Fruit fly (Drosophila melanogaster) whole organism, embryonic: ENCODE results near the gene ND-B17.2.

Experiments used
- Antp ChIP-seq: fragments of 200-800 bp; sonication (Bioruptor generic); optimal IDR thresholded peaks from 3 replicates; lab custom pipeline; 2016; ENCODE audit warnings: missing biosample characterization, missing genetic modification characterization
- Bgb ChIP-seq: fragments of 200-800 bp; sonication (Bioruptor generic); IDR thresholded peaks from 2 replicates; pipeline ENCODE4 v1.3.6; 2022; ENCODE audit warnings: missing biosample characterization, missing genetic modification characterization; ENCODE audit not compliant: partially characterized antibody
- CG10321 ChIP-seq: fragments of 200-800 bp; sonication (Bioruptor generic); IDR thresholded peaks from 2 replicates; pipeline ENCODE4 v1.3.6; 2022; ENCODE audit warnings: missing biosample characterization, missing genetic modification characterization
- CG10366 ChIP-seq: fragments of 200-800 bp; sonication (Bioruptor generic); IDR thresholded peaks from 2 replicates; pipeline ENCODE4 v1.3.6; 2022; ENCODE audit warnings: missing biosample characterization, missing genetic modification characterization
- CG10462 ChIP-seq: fragments of 200-800 bp; sonication (Bioruptor generic); optimal IDR thresholded peaks from 2 replicates; lab custom pipeline; 2016; ENCODE audit warnings: missing biosample characterization, missing genetic modification characterization
- CG10565 ChIP-seq: fragments of 200-800 bp; sonication (Bioruptor generic); optimal IDR thresholded peaks from 3 replicates; lab custom pipeline; 2016; ENCODE audit warnings: missing biosample characterization, mild to moderate bottlenecking, missing genetic modification characterization
- CG12942 ChIP-seq: fragments of 200-800 bp; sonication (Bioruptor generic); optimal IDR thresholded peaks from 3 replicates; lab custom pipeline; 2016; ENCODE audit warnings: missing biosample characterization, missing genetic modification characterization
- CG13287 ChIP-seq: fragments of 200-800 bp; sonication (Bioruptor generic); IDR thresholded peaks from 2 replicates; pipeline ENCODE4 v1.3.6; 2022; ENCODE audit warnings: missing biosample characterization, missing genetic modification characterization; ENCODE audit not compliant: partially characterized antibody
- CG14441 ChIP-seq: fragments of 200-800 bp; sonication (Bioruptor generic); IDR thresholded peaks from 2 replicates; pipeline ENCODE4 v1.3.6; 2022; ENCODE audit warnings: missing biosample characterization, missing genetic modification characterization
- CG17328 ChIP-seq: fragments of 200-800 bp; sonication (Bioruptor generic); IDR thresholded peaks from 2 replicates; pipeline ENCODE4 v1.3.6; 2022; ENCODE audit warnings: missing biosample characterization, missing genetic modification characterization
- CG17568 ChIP-seq: fragments of 200-800 bp; sonication (Bioruptor generic); optimal IDR thresholded peaks from 2 replicates; lab custom pipeline; 2018; ENCODE audit warnings: missing biosample characterization, mild to moderate bottlenecking, missing genetic modification characterization, moderate library complexity
- CG17802 ChIP-seq: fragments of 200-800 bp; sonication (Bioruptor generic); optimal IDR thresholded peaks from 2 replicates; lab custom pipeline; 2018; ENCODE audit warnings: missing biosample characterization, mild to moderate bottlenecking, missing genetic modification characterization, moderate library complexity
- CG32532 ChIP-seq: fragments of 200-800 bp; sonication (Bioruptor generic); IDR thresholded peaks from 2 replicates; pipeline ENCODE4 v1.3.6; 2022; ENCODE audit warnings: missing biosample characterization, missing genetic modification characterization
- CG3838 ChIP-seq: fragments of 200-800 bp; sonication (Bioruptor generic); optimal IDR thresholded peaks from 3 replicates; lab custom pipeline; 2016; ENCODE audit warnings: missing biosample characterization, missing genetic modification characterization
- CG3995 ChIP-seq: fragments of 200-800 bp; sonication (Bioruptor generic); optimal IDR thresholded peaks from 3 replicates; lab custom pipeline; 2016; ENCODE audit warnings: missing biosample characterization, missing genetic modification characterization
- CG4282 ChIP-seq: fragments of 200-800 bp; sonication (Bioruptor generic); optimal IDR thresholded peaks from 2 replicates; lab custom pipeline; 2016; ENCODE audit warnings: missing biosample characterization, missing genetic modification characterization
- CG5180 ChIP-seq: fragments of 200-800 bp; sonication (Bioruptor generic); optimal IDR thresholded peaks from 3 replicates; lab custom pipeline; 2017; ENCODE audit warnings: missing biosample characterization, missing genetic modification characterization, mild to moderate bottlenecking, moderate library complexity, missing genetic modification reagents
- CG5245 ChIP-seq: fragments of 200-800 bp; sonication (Bioruptor generic); optimal IDR thresholded peaks from 3 replicates; lab custom pipeline; 2016; ENCODE audit warnings: missing biosample characterization, missing genetic modification characterization
- CG6683 ChIP-seq: fragments of 200-800 bp; sonication (Bioruptor generic); optimal IDR thresholded peaks from 2 replicates; lab custom pipeline; 2017; ENCODE audit warnings: missing biosample characterization, mild to moderate bottlenecking, missing genetic modification characterization, missing genetic modification reagents
- CG6854 ChIP-seq: fragments of 200-800 bp; sonication (Bioruptor generic); optimal IDR thresholded peaks from 3 replicates; lab custom pipeline; 2017; ENCODE audit warnings: missing biosample characterization, mild to moderate bottlenecking, missing genetic modification characterization
- CG7963 ChIP-seq: fragments of 200-800 bp; sonication (Bioruptor generic); IDR thresholded peaks from 3 replicates; pipeline ENCODE4 v1.3.6; 2022; ENCODE audit warnings: missing biosample characterization, missing genetic modification characterization; ENCODE audit not compliant: partially characterized antibody
- CG9797 ChIP-seq: fragments of 200-800 bp; sonication (Bioruptor generic); optimal IDR thresholded peaks from 3 replicates; lab custom pipeline; 2018; ENCODE audit warnings: missing biosample characterization, mild to moderate bottlenecking, missing genetic modification characterization
- CTCF ChIP-seq: fragments of 200-800 bp; sonication (Bioruptor generic); optimal IDR thresholded peaks from 2 replicates; lab custom pipeline; 2017; ENCODE audit warnings: missing biosample characterization, mild to moderate bottlenecking, missing genetic modification characterization, moderate library complexity
- Camta ChIP-seq: fragments of 200-800 bp; sonication (Bioruptor generic); optimal IDR thresholded peaks from 2 replicates; lab custom pipeline; 2016; ENCODE audit warnings: missing biosample characterization, missing genetic modification characterization
- Dbx ChIP-seq: fragments of 200-800 bp; sonication (Bioruptor generic); IDR thresholded peaks from 3 replicates; pipeline ENCODE4 v1.3.6; 2022; ENCODE audit warnings: missing biosample characterization, missing genetic modification characterization
- Dp ChIP-seq: fragments of 200-800 bp; sonication (Bioruptor generic); optimal IDR thresholded peaks from 2 replicates; lab custom pipeline; 2018; ENCODE audit warnings: missing biosample characterization, mild to moderate bottlenecking, missing genetic modification characterization, moderate library complexity
- Fer2 ChIP-seq: fragments of 200-800 bp; sonication (Bioruptor generic); optimal IDR thresholded peaks from 2 replicates; lab custom pipeline; 2018; ENCODE audit warnings: missing biosample characterization, mild to moderate bottlenecking, missing genetic modification characterization, moderate library complexity
- Hmr ChIP-seq: fragments of 200-800 bp; sonication (Bioruptor generic); optimal IDR thresholded peaks from 3 replicates; lab custom pipeline; 2017; ENCODE audit warnings: mild to moderate bottlenecking, missing biosample characterization, missing genetic modification reagents, missing genetic modification characterization
- Med ChIP-seq: fragments of 200-800 bp; sonication (Bioruptor generic); peaks from one replicate; lab custom pipeline; 2016; ENCODE audit warnings: missing biosample characterization, missing genetic modification characterization, mild to moderate bottlenecking, inconsistent platforms, moderate library complexity
- Nf-YA ChIP-seq: fragments of 200-800 bp; sonication (Bioruptor generic); IDR thresholded peaks from 2 replicates; pipeline ENCODE4 v1.3.6; 2022; ENCODE audit warnings: missing biosample characterization, missing genetic modification characterization
- Ravus ChIP-seq: fragments of 200-800 bp; sonication (Bioruptor generic); IDR thresholded peaks from 2 replicates; pipeline ENCODE4 v1.3.6; 2022; ENCODE audit warnings: missing biosample characterization, missing genetic modification characterization
- Sin3A ChIP-seq: fragments of >200 bp; optimal IDR thresholded peaks from 2 replicates; lab custom pipeline; 2018
- Ssrp ChIP-seq: fragments of 200-800 bp; sonication (Bioruptor generic); optimal IDR thresholded peaks from 2 replicates; lab custom pipeline; 2018; ENCODE audit warnings: missing biosample characterization, mild to moderate bottlenecking, missing genetic modification characterization, moderate library complexity
- Taf1 ChIP-seq: fragments of 200-800 bp; sonication (Bioruptor generic); IDR thresholded peaks from 2 replicates; pipeline ENCODE4 v1.3.6; 2022; ENCODE audit warnings: missing biosample characterization, missing genetic modification characterization
- Xbp1 ChIP-seq: fragments of 200-800 bp; sonication (Bioruptor generic); optimal IDR thresholded peaks from 3 replicates; lab custom pipeline; 2016; ENCODE audit warnings: missing biosample characterization, mild to moderate bottlenecking, missing genetic modification characterization
- az2 ChIP-seq: fragments of 200-800 bp; sonication (Bioruptor generic); optimal IDR thresholded peaks from 3 replicates; lab custom pipeline; 2016; ENCODE audit warnings: missing biosample characterization, missing genetic modification characterization
- crol ChIP-seq: fragments of 200-800 bp; sonication (Bioruptor generic); IDR thresholded peaks from 2 replicates; pipeline ENCODE4 v1.3.6; 2022; ENCODE audit warnings: missing biosample characterization, missing genetic modification characterization
- crp ChIP-seq, 2 experiments: fragments of 200-800 bp; sonication (Bioruptor generic); optimal IDR thresholded peaks; 2 replicates in 1 of 2; 3 replicates in 1 of 2; lab custom pipeline; 2017; ENCODE audit warnings: missing biosample characterization in 2 of 2, missing genetic modification characterization in 2 of 2, mild to moderate bottlenecking in 1 of 2, moderate library complexity in 1 of 2
- fd102C ChIP-seq: fragments of 200-800 bp; sonication (Bioruptor generic); optimal IDR thresholded peaks from 2 replicates; lab custom pipeline; 2018; ENCODE audit warnings: missing biosample characterization, mild to moderate bottlenecking, missing genetic modification characterization, moderate library complexity
- h ChIP-seq: fragments of >200 bp; optimal IDR thresholded peaks from 2 replicates; lab custom pipeline; 2017
- insv ChIP-seq, 2 experiments: fragments of 200-800 bp; sonication (Bioruptor generic); optimal IDR thresholded peaks; 3 replicates each; lab custom pipeline; 2016 to 2018; ENCODE audit warnings: missing biosample characterization in 2 of 2, missing genetic modification characterization in 2 of 2
- jumu ChIP-seq: fragments of 200-800 bp; sonication (Bioruptor generic); optimal IDR thresholded peaks from 3 replicates; lab custom pipeline; 2016; ENCODE audit warnings: missing biosample characterization, missing genetic modification characterization
- kay ChIP-seq: fragments of 200-800 bp; sonication (Bioruptor generic); optimal IDR thresholded peaks from 2 replicates; lab custom pipeline; 2016; ENCODE audit warnings: missing biosample characterization, missing genetic modification characterization
- knrl ChIP-seq: fragments of 200-800 bp; sonication (Bioruptor generic); IDR thresholded peaks from 3 replicates; pipeline ENCODE4 v1.3.6; 2022; ENCODE audit warnings: missing biosample characterization, missing genetic modification characterization; ENCODE audit not compliant: partially characterized antibody
- lmd ChIP-seq: fragments of 200-800 bp; sonication (Bioruptor generic); IDR thresholded peaks from 2 replicates; pipeline ENCODE4 v1.3.6; 2022; ENCODE audit warnings: missing biosample characterization, missing genetic modification characterization
- pita ChIP-seq: fragments of 200-800 bp; sonication (Bioruptor generic); optimal IDR thresholded peaks from 2 replicates; lab custom pipeline; 2017; ENCODE audit warnings: missing biosample characterization, mild to moderate bottlenecking, missing genetic modification characterization
- pnt ChIP-seq: fragments of 200-800 bp; sonication (Bioruptor generic); optimal IDR thresholded peaks from 3 replicates; lab custom pipeline; 2016; ENCODE audit warnings: missing biosample characterization, missing genetic modification characterization
- schlank ChIP-seq: fragments of 200-800 bp; sonication (Bioruptor generic); optimal IDR thresholded peaks from 2 replicates; lab custom pipeline; 2018; ENCODE audit warnings: missing biosample characterization, mild to moderate bottlenecking, missing genetic modification characterization
- sens ChIP-seq: fragments of 200-800 bp; sonication (Bioruptor generic); peaks from one replicate; lab custom pipeline; 2016; ENCODE audit warnings: missing biosample characterization, missing genetic modification characterization
- sim ChIP-seq: fragments of 200-800 bp; sonication (Bioruptor generic); IDR thresholded peaks from 2 replicates; pipeline ENCODE4 v1.3.6; 2022; ENCODE audit warnings: missing biosample characterization, missing genetic modification characterization
- slou ChIP-seq: fragments of 200-800 bp; sonication (Bioruptor generic); optimal IDR thresholded peaks from 3 replicates; lab custom pipeline; 2016; ENCODE audit warnings: missing biosample characterization, missing genetic modification characterization
- so ChIP-seq: fragments of 200-800 bp; sonication (Bioruptor generic); IDR thresholded peaks from 3 replicates; pipeline ENCODE4 v1.3.6; 2022; ENCODE audit warnings: missing biosample characterization, missing genetic modification characterization
- trh ChIP-seq: fragments of 200-800 bp; sonication (Bioruptor generic); optimal IDR thresholded peaks from 2 replicates; lab custom pipeline; 2016; ENCODE audit warnings: missing biosample characterization, missing genetic modification characterization

ND-B17.2 gene

DNA sequence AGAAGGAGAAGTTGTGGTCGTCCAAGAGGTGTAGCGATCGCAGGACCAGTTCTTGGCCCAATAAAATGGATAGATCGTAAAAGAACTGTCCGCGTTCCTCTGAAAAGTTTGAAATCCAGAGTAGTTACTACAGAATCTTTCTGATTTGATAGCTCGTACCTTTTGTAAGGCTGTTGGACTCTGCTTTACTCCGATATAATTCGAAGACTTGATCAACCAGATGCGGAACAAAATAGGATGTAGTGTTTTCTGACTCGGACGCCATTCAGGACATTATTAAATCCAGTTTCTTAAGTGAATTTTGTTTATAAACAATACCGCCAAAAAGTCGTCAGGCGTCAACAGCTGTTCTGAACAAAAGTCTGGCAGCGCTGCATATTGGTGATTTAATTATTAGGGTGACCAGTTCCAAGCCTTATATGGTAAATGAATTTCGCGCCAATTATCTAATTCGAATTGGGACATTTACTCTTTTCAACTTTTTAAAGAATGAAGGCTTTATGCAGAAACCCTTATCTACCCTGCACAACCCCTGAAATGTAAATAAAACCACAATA lies 5.2 kb downstream of the ND-B17.2 start, which contains the start of the genes Rad1 and Sws1 (continued):
- TF ChIP-seq crp (GFP tag; optimal IDR thresholded peaks at IDR 0.05; lab: Kevin White, UChicago) (peak; percentile 66 to 93), schlank (tag; lab: Kevin White, UChicago) (no peak), CG9797 (GFP tag; lab: Kevin White, UChicago) (peak; percentile 20), CG17802 (tag; lab: Kevin White, UChicago) (no peak), Xbp1 (GFP tag; lab: Kevin White, UChicago) (no peak), Hmr (no peak), crol (no peak), slou (no peak), Dp (GFP tag; lab: Kevin White, UChicago) (peak; percentile 92), CTCF (GFP tag; lab: Kevin White, UChicago) (peak; percentile 57), trh (GFP tag; lab: Kevin White, UChicago) (no peak), lmd (GFP tag; lab: Robert Waterston, UW) (no peak), so (GFP tag; lab: Robert Waterston, UW) (no peak), Ssrp (tag; lab: Kevin White, UChicago) (no peak), CG10462 (GFP tag; lab: Kevin White, UChicago) (no peak), Dbx (no peak), Ravus (GFP tag; lab: Robert Waterston, UW) (no peak), pita (GFP tag; lab: Kevin White, UChicago) (no peak), CG12942 (GFP tag; lab: Kevin White, UChicago) (no peak), Bgb (GFP tag; lab: Robert Waterston, UW) (peak; percentile 20; the same call in 1 of the 2 replicates), CG32532 (GFP tag; lab: Robert Waterston, UW) (no peak), CG3838 (GFP tag; lab: Kevin White, UChicago) (no peak), Fer2 (tag; lab: Kevin White, UChicago) (no peak), CG17328 (GFP tag; lab: Robert Waterston, UW) (no peak), CG3995 (no peak), h (lab: Kevin White, UChicago) (no peak), CG10321 (no peak), CG10366 (GFP tag; lab: Robert Waterston, UW) (no peak), CG6854 (no peak), CG5180 (GFP tag; lab: Kevin White, UChicago) (no peak), CG6683 (GFP tag; lab: Kevin White, UChicago) (no peak), CG17568 (GFP tag; lab: Kevin White, UChicago) (no peak), fd102C (GFP tag; lab: Kevin White, UChicago) (no peak), CG13287 (GFP tag; lab: Robert Waterston, UW) (peak; percentile 35; the same call in 1 of the 2 replicates), Med (GFP tag; lab: Kevin White, UChicago) (no peak), kay (no peak), knrl (no peak), CG7963 (GFP tag; lab: Robert Waterston, UW) (no peak), pnt (GFP tag; lab: Kevin White, UChicago) (no peak), jumu (GFP tag; lab: Kevin White, UChicago) (no peak), insv (GFP tag; optimal IDR thresholded peaks at IDR 0.05; lab: Kevin White, UChicago) (peak in 1 of 2 experiments; percentile 92), Antp (GFP tag; lab: Kevin White, UChicago) (no peak), CG4282 (GFP tag; lab: Kevin White, UChicago) (no peak), CG14441 (no peak), sens (GFP tag; lab: Kevin White, UChicago) (peak; percentile 46), Taf1 (GFP tag; lab: Robert Waterston, UW) (no peak), Camta (GFP tag; lab: Kevin White, UChicago) (no peak), CG10565 (GFP tag; lab: Kevin White, UChicago) (no peak), Nf-YA (no peak), CG5245 (GFP tag; lab: Kevin White, UChicago) (no peak), az2 (no peak), Sin3A (lab: Kevin White, UChicago) (peak; percentile 26), sim (GFP tag; lab: Robert Waterston, UW) (no peak)
